Fruit fly (Drosophila melanogaster) whole organism, larva: Measurements from ENCODE around the gene CG10184.

Source experiments
- noc ChIP-seq: fragments of 200-800 bp; sonication (Bioruptor generic); optimal IDR thresholded peaks from 3 replicates; lab custom pipeline; 2019; ENCODE audit warnings: missing biosample characterization, mild to moderate bottlenecking, missing genetic modification characterization, moderate library complexity

The CG10184 gene

DNA sequence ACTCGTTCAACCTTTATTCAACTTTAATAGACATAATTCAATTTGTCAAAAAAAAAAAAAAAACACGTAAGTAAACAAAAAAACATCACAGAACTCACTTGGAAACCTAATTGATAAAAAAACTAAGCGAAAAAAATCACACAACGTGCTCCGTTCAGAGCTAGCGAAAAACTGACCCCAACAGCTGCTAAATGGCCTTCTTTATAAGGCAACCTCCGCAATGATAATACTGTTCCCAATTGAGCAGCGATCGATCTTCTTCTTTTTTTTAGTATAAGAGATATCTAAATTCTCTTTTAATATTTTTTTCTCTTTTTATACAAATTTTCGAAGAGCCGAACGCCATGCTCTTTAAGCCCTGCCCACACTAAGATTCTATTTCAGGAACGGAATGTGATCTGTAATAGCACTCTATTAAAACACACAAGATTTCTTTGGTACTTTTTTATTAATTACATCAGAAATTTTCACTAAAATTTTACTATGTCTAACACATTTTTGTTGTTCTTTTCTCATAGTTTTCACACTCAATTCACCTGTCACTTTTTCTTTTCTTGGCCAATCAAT, at the start of gene CG10184:
Gene CG10184 (minus strand): TSS at position 181 of the 567 bp plus-strand sequence.
- TF ChIP-seq noc (tag; lab: Kevin White, UChicago): no peak

DNA sequence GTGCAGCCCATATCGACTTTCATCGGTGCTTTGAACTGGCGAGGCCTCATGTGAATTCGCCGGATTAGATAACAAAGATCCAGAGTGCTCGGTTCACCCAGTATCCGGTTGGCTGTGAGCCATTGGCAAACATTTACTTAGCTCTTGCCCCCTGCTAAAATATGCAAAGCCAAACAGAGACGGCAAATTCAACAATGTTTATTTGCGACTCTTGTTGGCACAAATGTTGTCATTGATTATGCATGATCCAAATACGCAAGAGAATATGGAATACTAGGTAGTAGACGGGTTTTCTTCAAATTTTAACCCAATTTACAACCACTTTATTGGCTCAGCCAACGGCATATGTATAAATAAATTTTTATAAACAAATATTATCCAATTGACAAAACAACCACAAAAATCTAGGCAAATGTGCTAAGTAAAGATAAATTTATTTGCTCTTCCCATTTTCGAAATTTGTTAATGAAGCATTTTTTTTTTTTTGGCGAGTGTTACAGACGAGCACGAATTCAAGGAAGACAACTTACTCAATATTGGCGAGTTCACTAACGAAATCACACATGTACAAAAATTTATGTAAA, 47.3 kb upstream of the CG10184 start:
- TF ChIP-seq noc (tag; lab: Kevin White, UChicago): peak; percentile 89

DNA sequence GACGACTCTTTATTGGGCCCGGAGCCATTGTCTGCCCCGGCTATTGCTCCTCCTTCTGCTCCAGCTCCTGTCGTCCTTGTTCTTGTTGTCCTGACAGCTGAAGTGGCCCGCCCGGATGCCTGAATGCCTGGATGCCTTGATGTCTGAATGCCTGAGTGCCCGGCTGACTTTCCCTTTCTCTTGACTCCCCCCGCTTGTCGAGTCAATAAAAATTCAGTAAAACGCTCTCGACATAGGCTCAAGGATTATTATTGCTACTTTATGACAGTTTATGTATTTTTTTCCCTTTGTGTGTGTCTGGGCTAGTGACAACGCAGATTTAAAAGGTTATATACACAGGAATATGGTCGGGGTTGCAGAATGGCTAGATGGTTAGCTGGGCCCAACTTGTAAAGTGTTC, 44.5 kb upstream of the CG10184 start:
- TF ChIP-seq noc (tag; lab: Kevin White, UChicago): no peak

DNA sequence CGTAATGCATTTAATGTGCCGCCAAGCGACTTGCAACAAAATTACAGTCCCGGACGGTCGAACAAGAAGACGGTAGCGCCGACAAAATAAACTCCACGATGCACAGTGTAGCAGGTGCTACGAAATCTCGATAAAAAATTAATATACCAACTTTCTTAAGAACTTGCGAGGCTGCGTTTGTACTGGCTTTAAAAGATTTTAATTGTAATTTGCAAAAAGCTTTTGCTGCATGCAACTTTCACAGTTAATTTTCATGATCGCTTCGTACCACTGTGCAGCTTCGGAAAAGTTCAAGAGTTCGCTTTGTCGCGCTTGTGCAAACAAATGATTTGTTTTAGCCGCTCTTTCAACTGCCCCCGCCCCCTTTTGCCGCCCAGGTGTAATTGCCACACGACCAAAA, 40.9 kb upstream of the CG10184 start:
- no peak for TF ChIP-seq noc (tag; lab: Kevin White, UChicago)

DNA sequence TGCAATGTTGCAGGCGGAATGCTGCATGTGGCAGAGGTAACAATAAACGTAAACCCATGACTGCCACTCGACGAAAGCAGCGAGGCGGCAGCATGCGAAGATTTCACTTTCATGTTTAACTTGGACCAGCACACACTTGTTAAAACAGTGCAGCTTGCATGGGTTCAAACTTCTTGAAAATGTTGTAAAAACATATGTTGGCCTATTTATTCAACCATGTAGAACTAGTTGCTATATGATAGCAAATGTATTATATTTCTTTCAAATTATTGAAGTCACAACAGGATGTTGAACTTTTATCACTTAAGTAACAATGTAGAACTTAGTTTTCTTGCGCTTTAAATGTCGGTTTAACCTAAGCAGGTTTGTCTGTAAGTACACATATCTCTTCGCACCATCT, 37.5 kb upstream of the CG10184 start:
- no peak for TF ChIP-seq noc (tag; lab: Kevin White, UChicago)

DNA sequence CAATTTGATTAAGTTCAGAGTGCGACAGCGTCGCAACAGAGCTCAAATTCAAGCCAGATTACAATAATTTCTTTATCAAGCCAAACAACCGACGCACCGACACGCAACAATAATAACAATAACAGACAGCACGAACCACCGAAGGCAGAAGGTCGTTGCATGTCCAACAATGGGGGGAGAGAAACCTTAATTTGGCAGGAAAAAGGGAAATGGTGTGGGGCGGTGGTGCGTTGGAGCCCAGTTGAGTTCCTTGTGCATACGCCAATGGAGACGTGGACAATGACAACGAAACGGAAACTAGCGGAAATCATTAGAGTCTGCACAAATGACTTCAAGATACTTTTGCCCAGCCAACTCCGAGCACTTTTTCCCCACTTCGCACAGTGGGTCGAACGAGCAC, 34.3 kb upstream of the CG10184 start:
- TF ChIP-seq noc (tag; lab: Kevin White, UChicago): no peak

DNA sequence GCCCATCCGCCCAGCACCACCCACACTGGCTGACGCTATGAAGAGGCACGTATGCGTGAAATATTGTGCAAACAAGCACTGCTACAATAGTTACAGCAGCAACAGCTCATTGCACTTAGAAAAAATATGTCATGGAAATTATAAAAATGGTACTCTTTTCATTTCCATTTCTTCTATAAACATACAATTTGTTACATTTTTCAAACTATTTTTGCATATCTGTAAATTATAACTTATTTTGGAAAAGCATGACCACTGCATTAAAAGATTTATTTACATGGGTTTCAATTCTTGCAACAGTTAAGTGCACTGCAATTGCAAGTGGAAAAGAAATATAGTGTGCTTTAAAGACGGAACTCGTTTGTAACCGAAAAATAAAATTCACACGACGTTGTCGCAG, 33.1 kb upstream of the CG10184 start:
- no peak for TF ChIP-seq noc (tag; lab: Kevin White, UChicago)

DNA sequence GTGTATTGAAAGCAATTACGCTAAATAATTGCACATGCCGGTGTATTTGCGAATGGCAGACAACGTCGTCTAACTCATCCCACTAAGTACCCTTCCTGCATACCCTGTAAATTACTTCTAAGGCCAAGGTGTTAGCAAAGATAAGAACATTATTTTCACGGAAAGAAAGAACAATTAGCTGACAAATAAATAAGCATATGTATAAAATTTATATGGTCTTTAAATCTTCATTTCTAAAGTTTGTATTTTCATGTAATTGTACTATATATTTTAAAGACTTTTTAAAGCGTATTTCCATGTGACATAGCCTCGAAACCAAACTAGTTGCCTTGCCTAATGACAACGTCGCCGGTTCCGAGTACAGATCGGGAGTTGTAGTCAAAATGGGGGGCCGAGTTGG, 32.0 kb upstream of the CG10184 start:
- TF ChIP-seq noc (tag; lab: Kevin White, UChicago): no peak

DNA sequence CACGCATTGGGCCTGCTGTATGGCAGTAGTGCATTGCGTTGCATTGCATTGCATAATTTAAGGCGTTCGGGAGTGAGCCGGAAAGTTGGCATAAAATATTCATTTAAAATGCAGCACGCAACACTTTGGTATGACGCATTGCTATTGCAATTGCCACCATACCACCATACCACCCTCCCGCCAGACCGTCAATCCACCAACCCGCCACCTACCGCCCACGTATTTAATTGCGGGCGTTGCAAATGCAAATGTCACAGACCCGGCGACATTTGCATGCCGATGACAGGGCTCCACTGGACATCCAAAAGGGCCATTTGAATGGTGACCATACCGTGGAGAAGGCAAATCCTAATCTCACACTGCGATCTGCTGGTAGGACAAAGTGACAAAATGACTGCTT, 29.5 kb upstream of the CG10184 start:
- no peak for TF ChIP-seq noc (tag; lab: Kevin White, UChicago)

DNA sequence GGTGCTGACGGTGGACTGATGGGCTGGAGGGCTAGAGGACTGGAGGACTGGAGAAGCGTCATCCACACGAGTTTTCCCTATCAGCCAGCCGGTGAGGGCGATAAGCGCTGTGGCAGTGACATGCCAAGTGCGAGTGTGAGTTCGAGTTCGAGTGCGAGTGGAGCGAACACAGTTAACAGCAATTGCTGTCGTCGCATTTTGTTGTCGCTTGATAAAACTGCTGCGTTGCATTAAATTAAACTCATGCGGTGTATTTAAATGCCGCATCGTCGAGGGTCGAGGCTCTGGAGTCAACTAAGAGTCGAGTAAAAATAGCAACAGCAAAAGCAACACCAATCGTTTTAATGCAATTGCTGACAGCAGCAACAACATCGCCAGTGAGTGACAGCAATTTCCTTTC, 24.3 kb upstream of the CG10184 start:
- TF ChIP-seq noc (tag; lab: Kevin White, UChicago): no peak

DNA sequence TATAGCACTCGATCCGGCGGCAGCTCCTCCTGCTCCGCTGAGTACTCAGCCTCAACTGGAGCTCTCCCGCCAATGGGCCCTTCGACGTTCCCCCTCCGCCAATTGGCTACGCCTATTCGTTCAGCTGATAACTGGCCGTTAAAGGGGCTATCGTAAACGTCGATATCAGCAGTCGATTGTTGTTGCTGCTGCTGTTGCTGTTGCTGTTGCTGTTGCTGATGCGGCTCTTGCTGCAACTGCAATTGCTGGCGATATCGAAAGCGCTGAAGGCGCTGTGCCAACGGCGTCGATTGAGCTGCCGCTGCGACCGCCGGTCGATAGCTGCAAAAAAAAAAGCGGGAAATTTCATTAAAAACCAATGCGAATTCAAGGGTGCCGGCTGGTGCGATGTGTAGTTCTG, 21.8 kb upstream of the CG10184 start:
- TF ChIP-seq noc (tag; lab: Kevin White, UChicago): no peak

DNA sequence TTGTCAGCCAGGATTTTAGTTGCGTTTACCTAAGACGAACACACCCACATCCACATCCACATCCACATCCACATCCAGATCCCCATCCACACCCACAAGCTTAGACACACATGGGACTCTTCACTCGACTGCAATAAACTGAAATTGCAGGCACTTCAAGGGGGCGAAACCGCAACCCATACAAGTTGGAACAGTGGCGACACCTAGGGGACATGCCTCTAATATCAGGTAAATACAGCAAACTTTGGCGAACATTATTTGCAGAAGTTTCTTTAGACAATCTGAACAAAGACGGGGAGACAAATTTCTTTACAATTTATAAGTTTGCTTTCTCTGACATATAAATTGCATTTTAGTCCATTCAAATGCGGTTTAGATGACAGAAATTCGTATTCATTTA, 17.7 kb upstream of the CG10184 start:
- TF ChIP-seq noc (tag; lab: Kevin White, UChicago): no peak

DNA sequence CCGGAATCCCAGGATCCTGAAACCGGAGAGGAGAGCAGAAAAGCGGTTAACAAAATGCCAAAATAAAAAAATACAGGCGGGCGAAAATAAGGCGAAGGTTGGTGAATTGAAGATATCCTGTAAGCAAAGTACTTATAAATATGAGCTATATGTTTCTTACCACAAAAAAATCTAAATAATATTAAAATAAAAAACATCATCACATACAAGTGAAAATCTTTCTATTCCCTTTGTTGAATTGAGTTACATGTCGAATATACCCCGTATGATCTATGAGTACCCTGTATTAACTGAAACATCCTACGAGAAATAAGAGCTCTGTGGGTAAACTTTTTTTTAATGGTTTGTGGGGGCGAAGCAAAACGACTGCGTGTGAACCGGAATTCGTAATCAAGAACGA, 6.8 kb upstream of the CG10184 start:
- no peak for TF ChIP-seq noc (tag; lab: Kevin White, UChicago)

DNA sequence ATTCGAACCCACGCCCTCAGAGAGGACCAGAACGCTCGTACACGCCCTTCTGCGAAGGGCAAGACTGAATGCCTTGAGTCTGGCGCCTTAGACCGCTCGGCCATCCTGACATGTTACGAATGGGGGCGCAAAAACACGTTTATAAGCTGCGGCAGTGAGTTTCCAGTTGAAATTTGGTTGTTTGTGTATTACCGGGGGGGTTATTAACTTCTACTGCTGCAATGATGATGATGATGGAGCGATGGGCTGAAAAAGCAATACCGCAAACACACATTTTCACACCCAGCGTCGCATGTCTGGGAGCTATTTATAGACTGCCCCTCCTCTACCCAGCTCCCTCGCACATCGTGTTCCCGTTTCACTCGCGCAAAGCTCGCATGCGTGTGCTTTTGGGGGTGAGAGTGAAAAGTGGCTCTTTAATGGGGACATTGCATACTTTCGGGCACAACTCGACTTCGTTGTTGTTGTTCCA, 3.9 kb downstream of the CG10184 start:
- TF ChIP-seq noc (tag; lab: Kevin White, UChicago): no peak

DNA sequence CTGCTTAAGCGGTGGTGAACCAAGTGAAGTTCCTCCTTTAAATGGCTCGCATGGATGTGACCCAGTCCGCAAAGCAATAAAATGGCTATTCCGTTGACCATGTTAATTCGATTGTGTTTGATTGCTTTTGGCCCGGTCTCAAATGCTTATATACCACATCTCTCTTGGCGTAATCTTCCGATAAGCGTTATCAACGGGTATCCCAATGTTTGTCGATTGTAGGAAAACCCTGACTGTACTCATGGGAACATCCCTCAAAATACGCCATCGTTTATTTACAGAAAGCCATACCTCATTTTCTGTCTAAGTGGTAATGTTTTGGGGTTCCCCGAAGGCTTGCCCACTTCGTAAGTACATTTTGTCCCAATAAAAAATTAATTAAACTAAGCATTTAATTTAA, 6.4 kb downstream of the CG10184 start, which contains the start of gene CG10183:
Gene CG10183 (minus strand): TSS at position 101 of the 400 bp plus-strand sequence.
- TF ChIP-seq noc (tag; lab: Kevin White, UChicago): no peak

DNA sequence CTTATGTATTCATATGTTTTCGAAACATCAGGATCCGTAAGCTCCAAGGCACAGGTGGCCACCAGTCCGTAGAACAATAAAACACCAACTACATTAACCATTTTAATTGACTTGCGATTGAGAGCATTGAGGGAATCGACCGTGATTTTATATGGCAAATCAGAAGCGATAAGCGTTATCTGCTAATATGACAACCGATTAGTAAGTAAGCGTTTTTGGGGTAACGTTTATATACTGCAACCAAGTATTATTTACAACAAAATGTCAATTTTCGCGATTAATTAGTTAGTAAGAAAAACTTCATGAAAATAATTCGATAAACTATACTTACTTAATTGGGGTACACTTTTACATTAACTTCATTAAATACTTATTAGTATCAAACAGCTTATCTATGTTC, 9.1 kb downstream of the CG10184 start, which contains the start of gene CG16723:
Gene CG16723 (minus strand): TSS at position 101 of the 400 bp plus-strand sequence.
- no peak for TF ChIP-seq noc (tag; lab: Kevin White, UChicago)

DNA sequence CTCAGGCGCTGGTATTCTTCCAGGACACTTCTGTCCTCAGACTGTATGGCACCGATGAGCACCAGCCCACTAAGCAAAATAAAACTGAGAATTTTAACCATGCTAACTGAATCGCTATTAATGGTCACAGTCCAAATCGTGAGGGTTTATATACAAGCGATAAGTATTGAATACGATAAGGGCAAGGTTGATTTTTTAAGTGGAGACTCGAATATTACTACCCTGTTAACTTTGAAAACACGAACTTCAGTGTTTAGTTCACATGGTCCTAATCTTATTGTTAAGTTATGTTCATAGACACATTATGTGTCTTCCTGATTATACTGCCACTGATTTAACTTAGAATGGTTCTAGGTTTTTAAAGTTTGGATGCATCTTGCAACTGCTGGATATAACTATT, 12.6 kb downstream of the CG10184 start, which contains the start of gene CG33337:
Gene CG33337 (minus strand): TSS at position 101 of the 400 bp plus-strand sequence.
- TF ChIP-seq noc (tag; lab: Kevin White, UChicago): no peak
